Worm (Caenorhabditis elegans): Measurements from ENCODE around the gene ascc-1.
"Not testable (repeated sequence)": the region's sequence is repeated elsewhere in the genome, so short reads cannot be mapped to it uniquely, and the experiment has no call there.

The ascc-1 gene

ce11 chrII:76662-77061 is 19.2 kb downstream of the ascc-1 start:
- no peak for TF ChIP-seq unc-62 (GFP tag; optimal IDR thresholded peaks at IDR 0.05)

ce11 chrII:79166-79565 is 21.7 kb downstream of the ascc-1 start, which contains the start of gene C23H3.9:
Gene C23H3.9 (minus strand): TSS chrII:79266.
- no peak for TF ChIP-seq unc-62 (GFP tag; optimal IDR thresholded peaks at IDR 0.05)

- no peak for TF ChIP-seq unc-62 (GFP tag; optimal IDR thresholded peaks at IDR 0.05)
These were observed 26.7 kb downstream of the ascc-1 start, which contains the start of gene C50D2.6 for ce11 chrII:84134-84533. Gene C50D2.6 (plus strand): TSS chrII:84434.

- no peak for TF ChIP-seq unc-62 (GFP tag; optimal IDR thresholded peaks at IDR 0.05)
These were observed 29.3 kb downstream of the ascc-1 start for ce11 chrII:86794-87193.

- TF ChIP-seq unc-62 (GFP tag; optimal IDR thresholded peaks at IDR 0.05) = no peak
These were observed 30.5 kb downstream of the ascc-1 start for ce11 chrII:87937-88336.

- no peak for TF ChIP-seq unc-62 (GFP tag; optimal IDR thresholded peaks at IDR 0.05)
These were observed 33.9 kb downstream of the ascc-1 start, which contains the start of gene mcat-1 for ce11 chrII:91419-91818. Gene mcat-1 (minus strand): TSS chrII:91519.

- TF ChIP-seq unc-62 (GFP tag; optimal IDR thresholded peaks at IDR 0.05) = no peak
These were observed 37.7 kb downstream of the ascc-1 start, which contains the start of gene C50D2.7 for ce11 chrII:95177-95576. Gene C50D2.7 (minus strand): TSS chrII:95277.

- no peak for TF ChIP-seq unc-62 (GFP tag; optimal IDR thresholded peaks at IDR 0.05)
These were observed 40.7 kb downstream of the ascc-1 start, which contains the start of the genes luc-7L3 and sftb-6 for ce11 chrII:97992-98763. Gene luc-7L3 (minus strand): TSS chrII:98027. Gene sftb-6 (plus strand): TSS chrII:98404.

- TF ChIP-seq unc-62 (GFP tag; optimal IDR thresholded peaks at IDR 0.05) = not testable (repeated sequence)
These were observed 41.4 kb downstream of the ascc-1 start, which contains the start of gene C50D2.10 for ce11 chrII:98894-99293. Gene C50D2.10 (plus strand): TSS chrII:99138.

- TF ChIP-seq unc-62 (GFP tag; optimal IDR thresholded peaks at IDR 0.05) = no peak
These were observed 43.7 kb downstream of the ascc-1 start for ce11 chrII:101176-101575.

- no peak for TF ChIP-seq unc-62 (GFP tag; optimal IDR thresholded peaks at IDR 0.05)
These were observed 46.8 kb downstream of the ascc-1 start, which contains the start of gene col-68 for ce11 chrII:104234-104633. Gene col-68 (plus strand): TSS chrII:104534.

- no peak for TF ChIP-seq unc-62 (GFP tag; optimal IDR thresholded peaks at IDR 0.05)
These were observed 47.9 kb downstream of the ascc-1 start for ce11 chrII:105327-105882.

ce11 chrII:105889-106288 is 48.4 kb downstream of the ascc-1 start, which contains the start of gene txt-1:
Gene txt-1 (plus strand): TSS chrII:106189.
- no peak for TF ChIP-seq unc-62 (GFP tag; optimal IDR thresholded peaks at IDR 0.05)

- TF ChIP-seq unc-62 (GFP tag; optimal IDR thresholded peaks at IDR 0.05) = no peak
These were observed 50.2 kb downstream of the ascc-1 start for ce11 chrII:107703-108102.

ce11 chrII:108865-109264 is 51.4 kb downstream of the ascc-1 start, which contains the start of gene C50D2.2:
Gene C50D2.2 (plus strand): TSS chrII:109165.
- TF ChIP-seq unc-62 (GFP tag; optimal IDR thresholded peaks at IDR 0.05) = no peak

All from whole organism, dauer.